Fruit fly (Drosophila melanogaster): ENCODE measurements around the gene Rga.

Rga gene

DNA sequence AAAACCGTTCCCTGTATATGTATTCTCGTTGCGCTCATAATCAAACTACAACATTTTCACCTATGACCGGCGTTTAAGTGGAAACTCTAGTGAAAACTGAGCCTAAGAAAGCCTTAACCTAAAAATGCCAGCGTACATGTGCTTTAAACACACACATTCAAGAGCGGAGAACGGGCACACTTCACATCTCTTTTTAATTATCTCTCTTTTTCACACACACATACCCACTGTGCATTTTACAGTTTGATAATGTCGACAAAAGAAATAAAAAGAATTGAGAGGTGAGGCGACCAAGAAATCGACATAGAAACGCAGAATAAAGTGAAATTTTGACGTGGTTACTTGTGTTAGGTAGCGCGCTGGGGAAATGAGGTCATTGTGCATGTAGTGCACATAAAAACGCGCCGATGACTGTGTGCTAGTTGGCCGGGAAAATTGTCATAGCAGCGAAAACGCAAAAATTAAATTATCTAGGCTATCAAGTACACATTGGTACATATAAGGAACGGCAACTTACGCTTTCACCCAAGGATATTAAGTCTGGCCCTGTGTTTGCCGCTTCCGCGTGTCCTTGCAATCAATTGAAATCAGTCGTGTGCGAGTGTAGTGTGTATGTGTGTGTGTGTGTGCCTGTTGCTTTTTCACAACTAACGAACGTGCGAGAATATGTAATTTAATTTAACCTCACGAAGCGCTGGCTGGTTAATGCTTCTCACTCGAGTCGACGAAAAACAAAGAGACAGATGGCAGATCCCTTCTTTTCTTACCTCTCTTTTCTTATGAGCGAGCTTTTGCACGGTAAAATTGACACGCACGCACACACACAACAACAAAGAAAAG, 13.2 kb downstream of the Rga start (continued):
- TF ChIP-seq phol (tag; optimal IDR thresholded peaks at IDR 0.05): peak; percentile 22
- TF ChIP-seq D (optimal IDR thresholded peaks at IDR 0.05): peak; percentile 78
- no peak for TF ChIP-seq D (GFP tag; optimal IDR thresholded peaks at IDR 0.05)
- peak; percentile 9 for TF ChIP-seq zfh2 (GFP tag; optimal IDR thresholded peaks at IDR 0.05)
- peak; percentile 75 for TF ChIP-seq YL-1 (GFP tag; optimal IDR thresholded peaks at IDR 0.05)
- no peak for TF ChIP-seq run (tag; optimal IDR thresholded peaks at IDR 0.05)
- TF ChIP-seq HLH4C (GFP tag; IDR thresholded peaks at IDR 0.05; ENCODE audit: partially characterized antibody): no peak
- peak; percentile 24 for TF ChIP-seq CG12769 (tag; optimal IDR thresholded peaks at IDR 0.05)
- TF ChIP-seq Camta (GFP tag; optimal IDR thresholded peaks at IDR 0.05): no peak
- no peak for TF ChIP-seq CG9817 (tag; optimal IDR thresholded peaks at IDR 0.05)
- TF ChIP-seq cg (GFP tag; optimal IDR thresholded peaks at IDR 0.05): peak; percentile 76
- TF ChIP-seq CG8281 (tag; optimal IDR thresholded peaks at IDR 0.05): no peak
- peak; percentile 65 for TF ChIP-seq CG4707 (GFP tag; optimal IDR thresholded peaks at IDR 0.05)
- TF ChIP-seq ind (GFP tag; optimal IDR thresholded peaks at IDR 0.05): no peak
- no peak for TF ChIP-seq CG10209 (GFP tag; optimal IDR thresholded peaks at IDR 0.05)
- TF ChIP-seq klu (GFP tag; IDR thresholded peaks at IDR 0.05): no peak
- TF ChIP-seq CG14667 (GFP tag; IDR thresholded peaks at IDR 0.05): no peak
- no peak for TF ChIP-seq Lpt (GFP tag; optimal IDR thresholded peaks at IDR 0.05)
- peak; percentile 13 for TF ChIP-seq CG3163 (GFP tag; optimal IDR thresholded peaks at IDR 0.05)
- peak; percentile 13 for TF ChIP-seq HmgZ (tag; optimal IDR thresholded peaks at IDR 0.05)
- TF ChIP-seq CG17912 (GFP tag; optimal IDR thresholded peaks at IDR 0.05): peak; percentile 61
- peak; percentile 13 for TF ChIP-seq CG30020 (tag; optimal IDR thresholded peaks at IDR 0.05)
- TF ChIP-seq sens (GFP tag): peak; percentile 35
- TF ChIP-seq Atf-2 (GFP tag; optimal IDR thresholded peaks at IDR 0.05): no peak
- TF ChIP-seq CG5245 (GFP tag; optimal IDR thresholded peaks at IDR 0.05): no peak
- TF ChIP-seq Max (GFP tag; optimal IDR thresholded peaks at IDR 0.05): peak; percentile 61
- TF ChIP-seq CG6654 (GFP tag; optimal IDR thresholded peaks at IDR 0.05): peak; percentile 53
- TF ChIP-seq cato (GFP tag; optimal IDR thresholded peaks at IDR 0.05; ENCODE audit: borderline replicate concordance): no peak
- TF ChIP-seq Dbx (GFP tag; IDR thresholded peaks at IDR 0.05): no peak

DNA sequence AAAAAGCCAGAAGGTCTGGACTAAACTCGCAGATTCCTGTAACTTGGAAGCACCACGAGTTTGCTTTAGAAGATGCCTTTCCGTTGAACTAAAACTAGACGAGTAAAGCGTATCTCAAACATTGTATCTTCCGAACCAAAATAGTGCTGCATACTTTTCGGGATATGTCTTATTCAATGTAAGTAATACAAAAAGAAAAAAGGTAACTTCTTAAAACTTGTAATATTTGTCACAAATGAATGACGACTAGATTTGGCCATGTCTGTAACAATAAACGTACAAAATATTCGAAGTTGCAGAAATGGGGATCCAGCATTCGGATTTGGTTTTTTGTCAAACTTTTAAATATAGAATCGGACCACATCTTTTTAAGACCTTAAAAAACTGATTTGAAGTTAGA, 18.0 kb downstream of the Rga start:
- peak; percentile 11 for TF ChIP-seq nom (GFP tag; optimal IDR thresholded peaks at IDR 0.05)
- peak; percentile 33 for TF ChIP-seq HmgZ (tag; optimal IDR thresholded peaks at IDR 0.05)
- no peak for TF ChIP-seq lbe (GFP tag; optimal IDR thresholded peaks at IDR 0.05)
- TF ChIP-seq sens-2 (GFP tag; IDR thresholded peaks at IDR 0.05): no peak
- TF ChIP-seq CG15073 (GFP tag; optimal IDR thresholded peaks at IDR 0.05): peak; percentile 73
- TF ChIP-seq CTCF (GFP tag; optimal IDR thresholded peaks at IDR 0.05): peak; percentile 11
- no peak for TF ChIP-seq CG34422 (GFP tag; IDR thresholded peaks at IDR 0.05)
- no peak for TF ChIP-seq gcm (GFP tag; optimal IDR thresholded peaks at IDR 0.05)
- TF ChIP-seq Med (GFP tag): peak; percentile 54
- TF ChIP-seq her (GFP tag; optimal IDR thresholded peaks at IDR 0.05): no peak
- TF ChIP-seq C15 (GFP tag; IDR thresholded peaks at IDR 0.05): no peak
- peak; percentile 86; the same call in 2 of the 3 replicates for TF ChIP-seq CG2199 (GFP tag; IDR thresholded peaks at IDR 0.05)
- TF ChIP-seq CG12769 (tag; optimal IDR thresholded peaks at IDR 0.05): no peak

All from whole organism, embryonic.